Fruit fly (Drosophila melanogaster) whole organism, wandering third instar larva: Measurements from ENCODE around the gene Arpc1.
A peak's percentile ranks its signal among the peaks of the same experiment; 100 is the strongest.

Experiments
- Abd-B ChIP-seq: fragments of >200 bp; optimal IDR thresholded peaks from 2 replicates; lab custom pipeline; 2017; ENCODE audit warnings: missing biosample characterization, missing genetic modification characterization
- CG32264 ChIP-seq: fragments of 200-800 bp; sonication (Bioruptor generic); optimal IDR thresholded peaks from 2 replicates; lab custom pipeline; 2016; ENCODE audit warnings: missing biosample characterization, missing genetic modification characterization
- CG9705 ChIP-seq: fragments of 200-800 bp; sonication (Bioruptor generic); optimal IDR thresholded peaks from 2 replicates; lab custom pipeline; 2018; ENCODE audit warnings: missing biosample characterization, mild to moderate bottlenecking, missing genetic modification characterization
- Dfd ChIP-seq: fragments of >200 bp; optimal IDR thresholded peaks from 2 replicates; lab custom pipeline; 2017; ENCODE audit warnings: missing biosample characterization, missing genetic modification characterization
- Dif ChIP-seq: fragments of 200-275, 200-300 bp; sonication (Bioruptor generic); optimal IDR thresholded peaks from 2 replicates; lab custom pipeline; 2018; ENCODE audit warnings: missing biosample characterization, missing genetic modification characterization; ENCODE audit not compliant: partially characterized antibody
- HLH106 ChIP-seq: fragments of 200-800 bp; optimal IDR thresholded peaks from 3 replicates; lab custom pipeline; 2019; ENCODE audit warnings: missing biosample characterization, mild to moderate bottlenecking, missing genetic modification characterization, moderate library complexity
- Hnf4 ChIP-seq: fragments of 200-800 bp; sonication (Bioruptor generic); optimal IDR thresholded peaks from 2 replicates; lab custom pipeline; 2016; ENCODE audit warnings: missing biosample characterization, mild to moderate bottlenecking, missing genetic modification characterization
- Hr78 ChIP-seq: fragments of >200 bp; optimal IDR thresholded peaks from 2 replicates; lab custom pipeline; 2017; ENCODE audit warnings: missing biosample characterization, missing genetic modification characterization
- Hr83 ChIP-seq: fragments of 200-300 bp; sonication (Bioruptor generic); optimal IDR thresholded peaks from 2 replicates; lab custom pipeline; 2016; ENCODE audit warnings: missing biosample characterization, mild to moderate bottlenecking, missing genetic modification characterization, moderate library complexity; ENCODE audit not compliant: poor library complexity, severe bottlenecking
- Jra ChIP-seq: sonication (Bioruptor generic); optimal IDR thresholded peaks from 2 replicates; lab custom pipeline; 2016; ENCODE audit warnings: missing biosample characterization, missing genetic modification characterization
- Mio ChIP-seq: sonication (Bioruptor generic); optimal IDR thresholded peaks from 2 replicates; lab custom pipeline; 2016; ENCODE audit warnings: missing biosample characterization, missing genetic modification characterization
- Myc ChIP-seq: fragments of >200 bp; optimal IDR thresholded peaks from 2 replicates; lab custom pipeline; 2017
- N ChIP-seq: fragments of >200 bp; optimal IDR thresholded peaks from 2 replicates; lab custom pipeline; 2018; ENCODE audit warnings: missing biosample characterization, missing external identifiers, missing genetic modification characterization
- OdsH ChIP-seq: fragments of 200-800 bp; sonication (Bioruptor generic); optimal IDR thresholded peaks from 2 replicates; lab custom pipeline; 2016; ENCODE audit warnings: missing biosample characterization, mild to moderate bottlenecking, missing genetic modification characterization
- Rel ChIP-seq, 2 experiments: fragments of 200-800 bp; sonication (Bioruptor generic) in 1 of 2; optimal IDR thresholded peaks; 2 replicates in 1 of 2; 3 replicates in 1 of 2; lab custom pipeline; 2016 to 2019; ENCODE audit warnings: mild to moderate bottlenecking in 2 of 2, missing biosample characterization in 2 of 2, missing genetic modification characterization in 2 of 2, moderate library complexity in 1 of 2
- br ChIP-seq: fragments of 200-800 bp; sonication (Bioruptor generic); optimal IDR thresholded peaks from 2 replicates; lab custom pipeline; 2016; ENCODE audit warnings: missing biosample characterization, missing genetic modification characterization
- brk ChIP-seq: fragments of 200-800 bp; sonication (Bioruptor generic); optimal IDR thresholded peaks from 2 replicates; lab custom pipeline; 2016; ENCODE audit warnings: missing biosample characterization, mild to moderate bottlenecking, missing genetic modification characterization
- dl ChIP-seq, 2 experiments: fragments of 175-275, 200-275 bp in 1 of 2; fragments of 200-275 bp in 1 of 2; sonication (Bioruptor generic); optimal IDR thresholded peaks; lab custom pipeline; 2018; ENCODE audit warnings: mild to moderate bottlenecking in 2 of 2, missing biosample characterization in 2 of 2, missing genetic modification characterization in 2 of 2, moderate library complexity in 2 of 2; ENCODE audit not compliant: partially characterized antibody in 2 of 2, insufficient read depth in 1 of 2
- dsf ChIP-seq: sonication (Bioruptor generic); optimal IDR thresholded peaks from 2 replicates; lab custom pipeline; 2016; ENCODE audit warnings: missing biosample characterization, missing genetic modification characterization, borderline replicate concordance
- ey ChIP-seq: fragments of 200-800 bp; sonication (Bioruptor generic); optimal IDR thresholded peaks from 2 replicates; lab custom pipeline; 2016; ENCODE audit warnings: missing biosample characterization, missing genetic modification characterization
- fru ChIP-seq: fragments of 200-800 bp; sonication (Bioruptor generic); optimal IDR thresholded peaks from 3 replicates; lab custom pipeline; 2016; ENCODE audit warnings: missing biosample characterization, mild to moderate bottlenecking, missing genetic modification characterization
- h ChIP-seq: fragments of 200-800 bp; sonication (Bioruptor generic); optimal IDR thresholded peaks from 3 replicates; lab custom pipeline; 2016; ENCODE audit warnings: missing biosample characterization, mild to moderate bottlenecking, missing genetic modification characterization
- lola ChIP-seq: fragments of >200 bp; optimal IDR thresholded peaks from 2 replicates; lab custom pipeline; 2017; ENCODE audit warnings: missing biosample characterization, missing genetic modification characterization
- psq ChIP-seq: fragments of 200-800 bp; sonication (Bioruptor generic); optimal IDR thresholded peaks from 3 replicates; lab custom pipeline; 2017; ENCODE audit warnings: missing biosample characterization, mild to moderate bottlenecking, missing genetic modification characterization, moderate library complexity
- rgr ChIP-seq: fragments of 200-800 bp; sonication (Bioruptor generic); optimal IDR thresholded peaks from 3 replicates; lab custom pipeline; 2016; ENCODE audit warnings: missing biosample characterization, mild to moderate bottlenecking, missing genetic modification characterization
- sv ChIP-seq: fragments of 200-800 bp; sonication (Bioruptor generic); optimal IDR thresholded peaks from 3 replicates; lab custom pipeline; 2016; ENCODE audit warnings: missing biosample characterization, missing genetic modification characterization
- tai ChIP-seq: sonication (Bioruptor generic); optimal IDR thresholded peaks from 2 replicates; lab custom pipeline; 2016; ENCODE audit warnings: missing biosample characterization, missing genetic modification characterization

Gene Arpc1

DNA sequence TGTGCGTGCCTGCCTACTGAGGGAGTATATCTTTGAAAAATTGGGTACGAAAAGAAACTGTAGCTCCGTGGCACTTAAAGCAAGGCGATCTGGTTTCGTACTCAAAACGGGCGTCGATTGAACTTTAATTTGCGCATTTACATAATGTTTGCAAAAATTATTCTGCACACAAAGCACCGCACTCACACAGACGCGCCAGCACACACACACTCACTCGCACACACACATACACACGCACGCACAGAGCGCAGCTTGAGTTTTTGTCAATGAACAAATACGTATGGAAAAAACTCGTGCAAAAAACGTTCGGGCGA is 49.8 kb downstream of the Arpc1 start:
- TF ChIP-seq Mio (GFP tag; lab: Kevin White, UChicago) (no peak), OdsH (GFP tag; lab: Kevin White, UChicago) (no peak), ey (GFP tag; lab: Kevin White, UChicago) (no peak), Dfd (GFP tag; lab: Kevin White, UChicago) (peak; percentile 34), Hnf4 (GFP tag; lab: Kevin White, UChicago) (no peak), N (GFP tag; lab: Kevin White, UChicago) (no peak), dsf (GFP tag; lab: Kevin White, UChicago) (no peak), Rel (GFP tag; optimal IDR thresholded peaks at IDR 0.05; lab: Kevin White, UChicago) (no peak), Rel (tag; optimal IDR thresholded peaks at IDR 0.05; lab: Kevin White, UChicago) (peak; percentile 39), Dif (peak; percentile 46), dl (GFP tag; optimal IDR thresholded peaks at IDR 0.05; lab: Kevin White, UChicago; ENCODE audit: insufficient read depth in 1 of 2, partially characterized antibody in 2 of 2) (peak in 1 of 2 experiments; percentile 39), Hr83 (GFP tag; lab: Kevin White, UChicago) (peak; percentile 85)

- TF ChIP-seq CG32264 (GFP tag; lab: Kevin White, UChicago) (no peak), dl (GFP tag; optimal IDR thresholded peaks at IDR 0.05; lab: Kevin White, UChicago; ENCODE audit: insufficient read depth in 1 of 2, partially characterized antibody in 2 of 2) (no peak), fru (GFP tag; lab: Kevin White, UChicago) (no peak), sv (no peak), Dif (no peak), lola (no peak), Hnf4 (GFP tag; lab: Kevin White, UChicago) (no peak), tai (GFP tag; lab: Kevin White, UChicago) (no peak), Hr78 (no peak), brk (GFP tag; lab: Kevin White, UChicago) (no peak), HLH106 (tag; lab: Kevin White, UChicago) (no peak), Abd-B (GFP tag; lab: Kevin White, UChicago) (no peak)
Observed at dm6 chr2L:13779162-13779561, 50.4 kb downstream of the Arpc1 start.

dm6 chr2L:13778648-13779047 is 50.9 kb downstream of the Arpc1 start:
- TF ChIP-seq HLH106 (tag; lab: Kevin White, UChicago), result no peak
- peak; percentile 13 for TF ChIP-seq rgr (GFP tag; lab: Kevin White, UChicago)
- no peak for TF ChIP-seq Hr83 (GFP tag; lab: Kevin White, UChicago)
- no peak for TF ChIP-seq Myc (lab: Kevin White, UChicago)
- no peak for TF ChIP-seq Mio (GFP tag; lab: Kevin White, UChicago)
- TF ChIP-seq psq (GFP tag; lab: Kevin White, UChicago), result no peak
- TF ChIP-seq fru (GFP tag; lab: Kevin White, UChicago), result no peak
- peak; percentile 21 for TF ChIP-seq sv
- no peak for TF ChIP-seq Jra (GFP tag; lab: Kevin White, UChicago)
- no peak for TF ChIP-seq h (GFP tag; lab: Kevin White, UChicago)
- no peak for TF ChIP-seq dl (GFP tag; optimal IDR thresholded peaks at IDR 0.05; lab: Kevin White, UChicago; ENCODE audit: insufficient read depth in 1 of 2, partially characterized antibody in 2 of 2)
- no peak for TF ChIP-seq Dif
- peak; percentile 12 for TF ChIP-seq Hnf4 (GFP tag; lab: Kevin White, UChicago)
- no peak for TF ChIP-seq br
- no peak for TF ChIP-seq CG9705 (GFP tag; lab: Kevin White, UChicago)
- peak; percentile 7 for TF ChIP-seq ey (GFP tag; lab: Kevin White, UChicago)
- TF ChIP-seq, all 38 proteins: peak for 4
